Worm (Caenorhabditis elegans) whole organism, L4 larva: ENCODE measurements around the gene wdfy-2.

Experiments
- F26F4.8 ChIP-seq: fragments of 200-800 bp; sonication (Bioruptor generic); conservative IDR thresholded peaks from 2 replicates; pipeline ENCODE4 v1.3.6; 2022; ENCODE audit warnings: missing genetic modification characterization, missing compliant biosample characterization
- T26A8.4 ChIP-seq: fragments of 200-800 bp; sonication (Bioruptor generic); IDR thresholded peaks from 2 replicates; pipeline ENCODE4 v1.3.6; 2022; ENCODE audit warnings: missing genetic modification characterization, missing compliant biosample characterization
- Y48G9A.11 ChIP-seq: fragments of 200-800 bp; sonication (Bioruptor generic); IDR thresholded peaks from 2 replicates; pipeline ENCODE4 v1.3.6; 2022; ENCODE audit warnings: missing genetic modification reagents, missing genetic modification characterization, missing compliant biosample characterization
- ZK337.2 ChIP-seq: fragments of 200-800 bp; sonication (Bioruptor generic); IDR thresholded peaks from 2 replicates; pipeline ENCODE4 v1.3.6; 2022; ENCODE audit warnings: missing genetic modification reagents, missing genetic modification characterization, missing compliant biosample characterization
- aha-1 ChIP-seq: fragments of 150-350 bp; peaks from one replicate; lab custom pipeline; 2014; ENCODE audit warnings: missing biosample characterization, missing genetic modification characterization
- ama-1 ChIP-seq: fragments of 150-350 bp; optimal IDR thresholded peaks from 2 replicates; lab custom pipeline; 2014; ENCODE audit warnings: inconsistent platforms, mixed read lengths
- attf-4 ChIP-seq: sonication (generic microtip); optimal IDR thresholded peaks from 3 replicates; lab custom pipeline; 2017; ENCODE audit warnings: missing biosample characterization, missing genetic modification characterization
- ceh-28 ChIP-seq: fragments of 150-350 bp; optimal IDR thresholded peaks from 2 replicates; lab custom pipeline; 2014; ENCODE audit warnings: missing biosample characterization, missing genetic modification reagents, missing genetic modification characterization
- ceh-32 ChIP-seq: sonication (generic microtip); optimal IDR thresholded peaks from 2 replicates; lab custom pipeline; 2016; ENCODE audit warnings: mild to moderate bottlenecking, missing genetic modification characterization, missing compliant biosample characterization; ENCODE audit not compliant: poor library complexity
- ceh-44 ChIP-seq: fragments of 200-800 bp; sonication (Bioruptor generic); IDR thresholded peaks from 2 replicates; pipeline ENCODE4 v1.3.6; 2022; ENCODE audit warnings: missing genetic modification reagents, missing genetic modification characterization, missing compliant biosample characterization
- ctbp-1 ChIP-seq: fragments of 200-800 bp; sonication (Bioruptor generic); IDR thresholded peaks from 2 replicates; pipeline ENCODE4 v1.3.6; 2022; ENCODE audit warnings: missing genetic modification reagents, missing genetic modification characterization, missing compliant biosample characterization
- daf-12 ChIP-seq: fragments of 150-350 bp; optimal IDR thresholded peaks from 2 replicates; lab custom pipeline; 2014; ENCODE audit warnings: missing biosample characterization, missing genetic modification reagents, missing genetic modification characterization
- daf-16 ChIP-seq, 3 experiments: sonication (generic microtip); optimal IDR thresholded peaks; 2 replicates each; lab custom pipeline; 2016 to 2017; ENCODE audit warnings: missing genetic modification characterization in 3 of 3, missing genetic modification reagents in 3 of 3, mild to moderate bottlenecking in 2 of 3, missing compliant biosample characterization in 2 of 3, missing biosample characterization in 1 of 3, moderate library complexity in 1 of 3
- dmd-6 ChIP-seq: fragments of 200-800 bp; sonication (Bioruptor generic); IDR thresholded peaks from 2 replicates; pipeline ENCODE4 v1.3.6; 2022; ENCODE audit warnings: missing genetic modification reagents, missing genetic modification characterization, missing compliant biosample characterization
- dmd-8 ChIP-seq: fragments of 200-800 bp; sonication (Bioruptor generic); IDR thresholded peaks from 2 replicates; pipeline ENCODE4 v1.3.6; 2022; ENCODE audit warnings: missing genetic modification characterization, missing compliant biosample characterization
- dmd-9 ChIP-seq: fragments of 200-800 bp; sonication (Bioruptor generic); IDR thresholded peaks from 2 replicates; pipeline ENCODE4 v1.3.6; 2022; ENCODE audit warnings: missing genetic modification reagents, missing genetic modification characterization, missing compliant biosample characterization
- dve-1 ChIP-seq: sonication (generic microtip); optimal IDR thresholded peaks from 2 replicates; lab custom pipeline; 2017; ENCODE audit warnings: antibody characterized with exemption, mild to moderate bottlenecking, missing genetic modification characterization, missing compliant biosample characterization; ENCODE audit not compliant: insufficient read depth
- egl-27 ChIP-seq: sonication (generic microtip); optimal IDR thresholded peaks from 3 replicates; lab custom pipeline; 2017; ENCODE audit warnings: missing biosample characterization, missing genetic modification reagents, missing genetic modification characterization
- gei-8 ChIP-seq: fragments of 200-800 bp; sonication (Bioruptor generic); optimal IDR thresholded peaks from 2 replicates; lab custom pipeline; 2018; ENCODE audit warnings: mild to moderate bottlenecking, missing genetic modification characterization, missing compliant biosample characterization
- hif-1 ChIP-seq, 2 experiments: sonication (generic microtip); optimal IDR thresholded peaks; 2 replicates each; lab custom pipeline; 2016 to 2017; ENCODE audit warnings: missing compliant biosample characterization in 2 of 2, missing genetic modification characterization in 2 of 2, missing genetic modification reagents in 2 of 2, missing genotype in 2 of 2, mild to moderate bottlenecking in 1 of 2
- hlh-11 ChIP-seq: fragments of 200-800 bp; sonication (Bioruptor generic); optimal IDR thresholded peaks from 2 replicates; lab custom pipeline; 2018; ENCODE audit warnings: mild to moderate bottlenecking, missing genetic modification characterization, missing compliant biosample characterization
- hlh-30 ChIP-seq: sonication (generic microtip); optimal IDR thresholded peaks from 2 replicates; lab custom pipeline; 2017; ENCODE audit warnings: antibody characterized with exemption, mild to moderate bottlenecking, missing genetic modification characterization, missing compliant biosample characterization; ENCODE audit not compliant: insufficient read depth
- jun-1 ChIP-seq: fragments of 150-350 bp; optimal IDR thresholded peaks from 2 replicates; lab custom pipeline; 2014; ENCODE audit warnings: missing biosample characterization, missing genetic modification reagents, missing genetic modification characterization
- lin-1 ChIP-seq: fragments of 200-800 bp; sonication (Bioruptor generic); IDR thresholded peaks from 2 replicates; pipeline ENCODE4 v1.3.6; 2022; ENCODE audit warnings: missing genetic modification reagents, missing genetic modification characterization, missing compliant biosample characterization
- lin-15B ChIP-seq: fragments of 150-350 bp; sonication (generic microtip); optimal IDR thresholded peaks from 3 replicates; lab custom pipeline; 2014; ENCODE audit warnings: missing biosample characterization, missing genetic modification characterization
- lin-29 ChIP-seq: fragments of 200-800 bp; sonication (Bioruptor generic); IDR thresholded peaks from 2 replicates; pipeline ENCODE4 v1.3.6; 2022; ENCODE audit warnings: missing genetic modification reagents, missing genetic modification characterization, missing compliant biosample characterization
- lsy-2 ChIP-seq, 2 experiments: fragments of 150-350 bp in 1 of 2; sonication (generic microtip) in 1 of 2; optimal IDR thresholded peaks; 2 replicates each; lab custom pipeline; 2014 to 2017; ENCODE audit warnings: missing biosample characterization in 2 of 2, missing genetic modification characterization in 2 of 2
- mdl-1 ChIP-seq, 2 experiments: fragments of 150-350 bp in 1 of 2; sonication (generic microtip) in 1 of 2; optimal IDR thresholded peaks; 2 replicates each; lab custom pipeline; 2014 to 2017; ENCODE audit warnings: missing biosample characterization in 2 of 2, missing genetic modification characterization in 2 of 2
- mdt-29 ChIP-seq: fragments of 200-800 bp; sonication (Bioruptor generic); IDR thresholded peaks from 2 replicates; pipeline ENCODE4 v1.3.6; 2022; ENCODE audit warnings: missing genetic modification reagents, missing genetic modification characterization, missing compliant biosample characterization
- mep-1 ChIP-seq: fragments of 150-350 bp; sonication (generic microtip); optimal IDR thresholded peaks from 3 replicates; lab custom pipeline; 2014; ENCODE audit warnings: missing biosample characterization, missing genetic modification characterization
- mxl-3 ChIP-seq: fragments of 200-800 bp; sonication (Bioruptor generic); optimal IDR thresholded peaks from 2 replicates; lab custom pipeline; 2018; ENCODE audit warnings: mild to moderate bottlenecking, missing genetic modification characterization, missing compliant biosample characterization
- nhr-102 ChIP-seq: sonication (generic microtip); optimal IDR thresholded peaks from 2 replicates; lab custom pipeline; 2016; ENCODE audit warnings: mild to moderate bottlenecking, missing genetic modification characterization, moderate library complexity, missing compliant biosample characterization
- nhr-25 ChIP-seq: sonication (generic microtip); optimal IDR thresholded peaks from 2 replicates; lab custom pipeline; 2017; ENCODE audit warnings: missing genetic modification characterization, mild to moderate bottlenecking, missing compliant biosample characterization, antibody characterized with exemption, moderate library complexity, borderline replicate concordance; ENCODE audit not compliant: insufficient read depth
- nhr-28 ChIP-seq: fragments of 150-350 bp; optimal IDR thresholded peaks from 2 replicates; lab custom pipeline; 2014; ENCODE audit warnings: missing biosample characterization, missing genetic modification characterization
- nhr-77 ChIP-seq: fragments of 150-350 bp; optimal IDR thresholded peaks from 2 replicates; lab custom pipeline; 2014; ENCODE audit warnings: missing biosample characterization, missing genetic modification characterization
- saeg-2 ChIP-seq: fragments of 200-800 bp; sonication (Bioruptor generic); IDR thresholded peaks from 2 replicates; pipeline ENCODE4 v1.3.6; 2022; ENCODE audit warnings: missing genetic modification reagents, missing genetic modification characterization, missing compliant biosample characterization
- skn-1 ChIP-seq: fragments of 150-350 bp; optimal IDR thresholded peaks from 2 replicates; lab custom pipeline; 2014; ENCODE audit warnings: missing biosample characterization, missing genetic modification characterization
- snpc-4 ChIP-seq: fragments of 150-350 bp; optimal IDR thresholded peaks from 2 replicates; lab custom pipeline; 2014; ENCODE audit warnings: missing biosample characterization, missing genetic modification characterization
- spr-1 ChIP-seq: sonication (generic microtip); optimal IDR thresholded peaks from 2 replicates; lab custom pipeline; 2016; ENCODE audit warnings: mild to moderate bottlenecking, missing genetic modification characterization, missing compliant biosample characterization
- unc-39 ChIP-seq: sonication (generic microtip); optimal IDR thresholded peaks from 2 replicates; lab custom pipeline; 2017; ENCODE audit warnings: missing biosample characterization, missing genetic modification characterization
- unc-62 ChIP-seq, 3 experiments: fragments of 150-350 bp in 1 of 3; sonication (generic microtip); optimal IDR thresholded peaks in 2 of 3; peaks in 1 of 3; 1 replicate in 1 of 3; 2 replicates in 2 of 3; lab custom pipeline; 2014 to 2017; ENCODE audit warnings: missing biosample characterization in 3 of 3, missing genetic modification characterization in 3 of 3, missing genetic modification reagents in 3 of 3, missing genotype in 1 of 3
- zag-1 ChIP-seq: fragments of 150-350 bp; optimal IDR thresholded peaks from 2 replicates; lab custom pipeline; 2014; ENCODE audit warnings: missing biosample characterization, missing genetic modification characterization
- zfp-3 ChIP-seq: fragments of 200-800 bp; sonication (Bioruptor generic); conservative IDR thresholded peaks from 2 replicates; pipeline ENCODE4 v1.3.6; 2022; ENCODE audit warnings: missing genetic modification reagents, missing genetic modification characterization, missing compliant biosample characterization
- zip-11 ChIP-seq: fragments of 200-800 bp; sonication (Bioruptor generic); IDR thresholded peaks from 2 replicates; pipeline ENCODE4 v1.3.6; 2022; ENCODE audit warnings: missing genetic modification characterization, missing compliant biosample characterization
- ztf-7 ChIP-seq: fragments of 150-350 bp; optimal IDR thresholded peaks from 2 replicates; lab custom pipeline; 2014; ENCODE audit warnings: missing biosample characterization, missing genetic modification characterization

wdfy-2 gene

DNA sequence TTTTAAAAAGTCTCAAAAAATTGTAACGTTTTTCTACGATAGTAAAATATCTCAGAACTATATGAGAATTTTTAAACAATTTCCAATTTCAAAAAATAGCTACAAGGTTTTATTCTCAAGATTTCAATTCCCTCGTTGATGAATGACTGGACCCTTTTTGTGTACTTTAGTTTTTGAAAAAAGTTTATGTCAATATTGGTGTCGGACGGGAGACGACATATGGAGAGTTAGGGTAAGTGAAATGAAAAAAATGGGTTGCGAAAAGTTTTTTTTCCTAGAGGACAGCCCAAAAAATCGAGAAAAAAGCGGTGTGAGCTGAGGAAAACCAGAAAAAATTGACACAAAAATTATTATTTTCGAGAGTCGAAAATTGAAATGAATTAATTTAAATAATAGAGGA, 38.8 kb upstream of the wdfy-2 start:
- TF ChIP-seq dmd-9 (GFP tag; lab: Robert Waterston, UW), result no peak
- no peak for TF ChIP-seq zag-1 (tag; lab: Kevin White, UChicago)
- TF ChIP-seq unc-39 (tag; lab: Kevin White, UChicago), result no peak
- TF ChIP-seq Y48G9A.11 (GFP tag; lab: Robert Waterston, UW), result no peak
- no peak for TF ChIP-seq lsy-2 (tag; optimal IDR thresholded peaks at IDR 0.05; lab: Kevin White, UChicago)
- TF ChIP-seq zfp-3, result no peak
- no peak for TF ChIP-seq dve-1
- no peak for TF ChIP-seq attf-4 (tag; lab: Kevin White, UChicago)
- no peak for TF ChIP-seq egl-27
- TF ChIP-seq dmd-8, result no peak
- TF ChIP-seq ceh-32 (tag; lab: Kevin White, UChicago), result no peak

ce11 chrII:9281595-9281994, 38.1 kb upstream of the wdfy-2 start:
- TF ChIP-seq ama-1 (lab: Kevin White, UChicago) (peak; percentile 1), lin-1 (no peak), zag-1 (tag; lab: Kevin White, UChicago) (no peak), hlh-11 (tag; lab: Kevin White, UChicago) (peak; percentile 37), zfp-3 (no peak), mdt-29 (GFP tag; lab: Robert Waterston, UW) (no peak), snpc-4 (tag; lab: Kevin White, UChicago) (no peak), ceh-28 (no peak), nhr-28 (peak; percentile 57), mxl-3 (GFP tag; lab: Kevin White, UChicago) (peak; percentile 1), daf-16 (GFP tag; optimal IDR thresholded peaks at IDR 0.05; lab: Kevin White, UChicago) (no peak), daf-16 (tag; optimal IDR thresholded peaks at IDR 0.05; lab: Kevin White, UChicago) (peak; percentile 8), nhr-77 (peak; percentile 52), mdl-1 (tag; optimal IDR thresholded peaks at IDR 0.05; lab: Kevin White, UChicago) (peak in 1 of 2 experiments; percentile 16), ZK337.2 (GFP tag; lab: Robert Waterston, UW) (no peak), ceh-32 (tag; lab: Kevin White, UChicago) (no peak), lsy-2 (tag; optimal IDR thresholded peaks at IDR 0.05; lab: Kevin White, UChicago) (peak in 1 of 2 experiments; percentile 78), zip-11 (GFP tag; lab: Robert Waterston, UW) (no peak), F26F4.8 (GFP tag; lab: Robert Waterston, UW) (no peak), nhr-102 (tag; lab: Kevin White, UChicago) (no peak), unc-62 (GFP tag; optimal IDR thresholded peaks at IDR 0.05 in 1 of 2; lab: Kevin White, UChicago) (no peak), unc-62 (tag; optimal IDR thresholded peaks at IDR 0.05; lab: Kevin White, UChicago) (no peak), skn-1 (tag; lab: Kevin White, UChicago) (no peak), hif-1 (tag; optimal IDR thresholded peaks at IDR 0.05; lab: Kevin White, UChicago) (peak in 1 of 2 experiments; percentile 53), gei-8 (GFP tag; lab: Kevin White, UChicago) (peak; percentile 6), mep-1 (tag; lab: Kevin White, UChicago) (peak; percentile 59), dve-1 (no peak), ztf-7 (tag; lab: Kevin White, UChicago) (no peak), dmd-6 (GFP tag; lab: Robert Waterston, UW) (0 out of 2 replicates have a peak, but pooled peaks have one; percentile 11)

ce11 chrII:9282065-9282464, 37.6 kb upstream of the wdfy-2 start:
- no peak for TF ChIP-seq snpc-4 (tag; lab: Kevin White, UChicago)
- peak; percentile 93 for TF ChIP-seq aha-1
- peak in 1 of 2 experiments; percentile 96 for TF ChIP-seq unc-62 (GFP tag; optimal IDR thresholded peaks at IDR 0.05 in 1 of 2; lab: Kevin White, UChicago)
- TF ChIP-seq unc-62 (tag; optimal IDR thresholded peaks at IDR 0.05; lab: Kevin White, UChicago), result no peak

- TF ChIP-seq lin-15B (no peak), spr-1 (tag; lab: Kevin White, UChicago) (peak; percentile 86), jun-1 (peak; percentile 66), unc-62 (GFP tag; optimal IDR thresholded peaks at IDR 0.05 in 1 of 2; lab: Kevin White, UChicago) (peak in 1 of 2 experiments; percentile 98), unc-62 (tag; optimal IDR thresholded peaks at IDR 0.05; lab: Kevin White, UChicago) (no peak), aha-1 (peak; percentile 97), daf-12 (tag; lab: Kevin White, UChicago) (no peak), lin-29 (no peak), saeg-2 (0 out of 2 replicates have a peak, but pooled peaks have one; percentile 51), hlh-30 (tag; lab: Kevin White, UChicago) (peak; percentile 94), T26A8.4 (GFP tag; lab: Robert Waterston, UW) (peak; percentile 79), nhr-25 (tag; lab: Kevin White, UChicago) (peak; percentile 90), ceh-44 (0 out of 2 replicates have a peak, but pooled peaks have one; percentile 14), mxl-3 (GFP tag; lab: Kevin White, UChicago) (peak; percentile 93), ctbp-1 (GFP tag; lab: Robert Waterston, UW) (peak; percentile 89)
Observed at ce11 chrII:9282787-9283186, 36.9 kb upstream of the wdfy-2 start.
